Worm (Caenorhabditis elegans) whole organism, mixed stage, embryonic: ENCODE measurements around the gene abhd-5.2.
A peak's percentile ranks its signal among the peaks of the same experiment; 100 is the strongest.

Source experiments
- M03D4.4 ChIP-seq: sonication (generic microtip); optimal IDR thresholded peaks from 2 replicates; lab custom pipeline; 2017; ENCODE audit warnings: mild to moderate bottlenecking, missing genetic modification characterization, missing compliant biosample characterization
- bed-3 ChIP-seq: fragments of 200-800 bp; sonication (Bioruptor generic); optimal IDR thresholded peaks from 3 replicates; lab custom pipeline; 2018; ENCODE audit warnings: mild to moderate bottlenecking, missing genetic modification characterization, moderate library complexity, missing compliant biosample characterization
- ceh-39 ChIP-seq: fragments of 150-350 bp; optimal IDR thresholded peaks from 2 replicates; lab custom pipeline; 2014; ENCODE audit warnings: missing biosample characterization, missing genetic modification characterization
- ceh-43 ChIP-seq: fragments of 200-800 bp; sonication (Bioruptor generic); optimal IDR thresholded peaks from 2 replicates; lab custom pipeline; 2018; ENCODE audit warnings: mild to moderate bottlenecking, missing genetic modification characterization, moderate library complexity, missing compliant biosample characterization
- ceh-83 ChIP-seq: fragments of 200-800 bp; sonication (Bioruptor generic); optimal IDR thresholded peaks from 2 replicates; lab custom pipeline; 2018; ENCODE audit warnings: mild to moderate bottlenecking, missing genetic modification characterization, missing compliant biosample characterization
- ces-1 ChIP-seq: fragments of 150-350 bp; optimal IDR thresholded peaks from 2 replicates; lab custom pipeline; 2014; ENCODE audit warnings: missing biosample characterization, missing genetic modification reagents, missing genetic modification characterization
- cnd-1 ChIP-seq: fragments of 200-800 bp; sonication (Bioruptor generic); optimal IDR thresholded peaks from 2 replicates; lab custom pipeline; 2018; ENCODE audit warnings: mild to moderate bottlenecking, missing genetic modification characterization, missing compliant biosample characterization
- drap-1 ChIP-seq: fragments of 200-800 bp; sonication (Bioruptor generic); optimal IDR thresholded peaks from 3 replicates; lab custom pipeline; 2018; ENCODE audit warnings: mild to moderate bottlenecking, missing genetic modification characterization, missing compliant biosample characterization
- elt-1 ChIP-seq: sonication (generic microtip); optimal IDR thresholded peaks from 2 replicates; lab custom pipeline; 2017; ENCODE audit warnings: missing genetic modification characterization, mild to moderate bottlenecking, missing compliant biosample characterization, antibody characterized with exemption, moderate library complexity, borderline replicate concordance; ENCODE audit not compliant: insufficient read depth
- elt-3 ChIP-seq: fragments of 150-350 bp; optimal IDR thresholded peaks from 2 replicates; lab custom pipeline; 2014; ENCODE audit warnings: missing biosample characterization, missing genetic modification characterization
- flh-1 ChIP-seq: fragments of 200-800 bp; sonication (Bioruptor generic); optimal IDR thresholded peaks from 2 replicates; lab custom pipeline; 2018; ENCODE audit warnings: mild to moderate bottlenecking, missing genetic modification characterization, moderate library complexity, missing compliant biosample characterization
- ham-2 ChIP-seq: fragments of 200-800 bp; sonication (Bioruptor generic); optimal IDR thresholded peaks from 2 replicates; lab custom pipeline; 2018; ENCODE audit warnings: mild to moderate bottlenecking, missing genetic modification characterization, missing compliant biosample characterization
- hlh-1 ChIP-seq: fragments of 150-350 bp; optimal IDR thresholded peaks from 2 replicates; lab custom pipeline; 2014; ENCODE audit warnings: missing biosample characterization, missing genetic modification reagents, missing genetic modification characterization
- lin-13 ChIP-seq: fragments of 150-350 bp; optimal IDR thresholded peaks from 2 replicates; lab custom pipeline; 2014; ENCODE audit warnings: missing biosample characterization, missing genetic modification characterization
- lin-32 ChIP-seq: fragments of 200-800 bp; sonication (Bioruptor generic); optimal IDR thresholded peaks from 2 replicates; lab custom pipeline; 2018; ENCODE audit warnings: mild to moderate bottlenecking, missing genetic modification characterization, missing compliant biosample characterization
- lsy-2 ChIP-seq: fragments of 150-350 bp; optimal IDR thresholded peaks from 2 replicates; lab custom pipeline; 2014; ENCODE audit warnings: missing biosample characterization, missing genetic modification characterization
- mab-5 ChIP-seq: fragments of 150-350 bp; optimal IDR thresholded peaks from 2 replicates; lab custom pipeline; 2014; ENCODE audit warnings: missing biosample characterization, missing genetic modification characterization
- mep-1 ChIP-seq: fragments of 150-350 bp; optimal IDR thresholded peaks from 2 replicates; lab custom pipeline; 2017; ENCODE audit warnings: missing biosample characterization, missing genetic modification reagents, missing genetic modification characterization, inconsistent platforms
- mls-2 ChIP-seq: sonication (generic microtip); optimal IDR thresholded peaks from 2 replicates; lab custom pipeline; 2016; ENCODE audit warnings: mild to moderate bottlenecking, missing genetic modification characterization, moderate library complexity, missing compliant biosample characterization
- nhr-12 ChIP-seq: fragments of 150-350 bp; optimal IDR thresholded peaks from 2 replicates; lab custom pipeline; 2014; ENCODE audit warnings: missing biosample characterization, missing genetic modification characterization
- nhr-2 ChIP-seq: fragments of 150-350 bp; optimal IDR thresholded peaks from 2 replicates; lab custom pipeline; 2014; ENCODE audit warnings: missing biosample characterization, missing genetic modification characterization
- nhr-237 ChIP-seq: fragments of 150-350 bp; optimal IDR thresholded peaks from 2 replicates; lab custom pipeline; 2014; ENCODE audit warnings: missing biosample characterization, missing genetic modification characterization
- nhr-76 ChIP-seq: sonication (generic microtip); optimal IDR thresholded peaks from 2 replicates; lab custom pipeline; 2017; ENCODE audit warnings: missing biosample characterization, missing genetic modification characterization
- pha-4 ChIP-seq: fragments of 150-350 bp; optimal IDR thresholded peaks from 2 replicates; lab custom pipeline; 2018; ENCODE audit warnings: missing biosample characterization, missing genetic modification reagents, missing genetic modification characterization
- sem-2 ChIP-seq: fragments of 200-800 bp; sonication (Bioruptor generic); optimal IDR thresholded peaks from 2 replicates; lab custom pipeline; 2018; ENCODE audit warnings: mild to moderate bottlenecking, missing genetic modification characterization, missing compliant biosample characterization
- snpc-4 ChIP-seq: fragments of 150-350 bp; optimal IDR thresholded peaks from 2 replicates; lab custom pipeline; 2014; ENCODE audit warnings: missing biosample characterization, missing genetic modification characterization
- sptf-1 ChIP-seq: sonication (generic microtip); optimal IDR thresholded peaks from 2 replicates; lab custom pipeline; 2017; ENCODE audit warnings: mild to moderate bottlenecking, missing genetic modification characterization, moderate library complexity, missing compliant biosample characterization
- tbx-8 ChIP-seq: fragments of 200-800 bp; sonication (Bioruptor generic); optimal IDR thresholded peaks from 2 replicates; lab custom pipeline; 2018; ENCODE audit warnings: mild to moderate bottlenecking, missing genetic modification characterization, moderate library complexity, missing compliant biosample characterization
- unc-120 ChIP-seq: sonication (generic microtip); optimal IDR thresholded peaks from 2 replicates; lab custom pipeline; 2017; ENCODE audit warnings: missing genetic modification characterization, missing compliant biosample characterization; ENCODE audit not compliant: poor library complexity, severe bottlenecking
- unc-39 ChIP-seq: fragments of 150-350 bp; optimal IDR thresholded peaks from 2 replicates; lab custom pipeline; 2014; ENCODE audit warnings: missing biosample characterization, missing genetic modification characterization
- unc-62 ChIP-seq: fragments of 150-350 bp; optimal IDR thresholded peaks from 2 replicates; lab custom pipeline; 2014; ENCODE audit warnings: missing biosample characterization, missing genetic modification reagents, missing genetic modification characterization
- zip-8 ChIP-seq: fragments of 150-350 bp; optimal IDR thresholded peaks from 2 replicates; lab custom pipeline; 2014; ENCODE audit warnings: missing biosample characterization, missing genetic modification characterization
- ztf-11 ChIP-seq: fragments of 150-350 bp; optimal IDR thresholded peaks from 2 replicates; lab custom pipeline; 2014; ENCODE audit warnings: missing biosample characterization, missing genetic modification characterization

abhd-5.2 gene

DNA sequence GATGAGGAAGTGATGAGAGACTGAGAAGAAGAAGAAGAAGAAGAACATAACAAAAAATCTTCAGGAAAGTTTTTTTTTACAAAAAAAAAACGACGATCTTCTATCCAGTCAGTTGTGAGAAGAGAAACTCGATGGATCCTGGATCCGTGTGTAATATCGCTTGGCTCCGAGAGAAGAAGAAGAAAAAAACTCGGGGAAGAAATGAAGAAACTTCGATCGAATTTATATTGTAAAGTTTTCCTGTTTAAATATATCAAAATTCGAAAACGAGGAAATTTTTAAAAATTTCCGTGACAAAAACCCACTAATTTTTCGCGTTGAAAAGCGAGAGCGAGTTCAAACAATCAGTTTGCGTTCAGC, 21.2 kb upstream of the abhd-5.2 start, which contains the start of gene adss-1:
Gene adss-1, minus strand, starts transcription at position 101 of the 360 bp plus-strand sequence.
- TF ChIP-seq ces-1 (GFP tag; lab: Kevin White, UChicago) (no peak), elt-1 (tag; lab: Kevin White, UChicago) (no peak), lsy-2 (tag; lab: Kevin White, UChicago) (no peak), M03D4.4 (tag; lab: Kevin White, UChicago) (no peak), ceh-43 (no peak), unc-39 (tag; lab: Kevin White, UChicago) (no peak), mep-1 (no peak), unc-120 (tag; lab: Kevin White, UChicago) (no peak), zip-8 (no peak), sem-2 (GFP tag; lab: Kevin White, UChicago) (no peak), sptf-1 (tag; lab: Kevin White, UChicago) (no peak), ham-2 (GFP tag; lab: Kevin White, UChicago) (no peak), nhr-76 (no peak)

DNA sequence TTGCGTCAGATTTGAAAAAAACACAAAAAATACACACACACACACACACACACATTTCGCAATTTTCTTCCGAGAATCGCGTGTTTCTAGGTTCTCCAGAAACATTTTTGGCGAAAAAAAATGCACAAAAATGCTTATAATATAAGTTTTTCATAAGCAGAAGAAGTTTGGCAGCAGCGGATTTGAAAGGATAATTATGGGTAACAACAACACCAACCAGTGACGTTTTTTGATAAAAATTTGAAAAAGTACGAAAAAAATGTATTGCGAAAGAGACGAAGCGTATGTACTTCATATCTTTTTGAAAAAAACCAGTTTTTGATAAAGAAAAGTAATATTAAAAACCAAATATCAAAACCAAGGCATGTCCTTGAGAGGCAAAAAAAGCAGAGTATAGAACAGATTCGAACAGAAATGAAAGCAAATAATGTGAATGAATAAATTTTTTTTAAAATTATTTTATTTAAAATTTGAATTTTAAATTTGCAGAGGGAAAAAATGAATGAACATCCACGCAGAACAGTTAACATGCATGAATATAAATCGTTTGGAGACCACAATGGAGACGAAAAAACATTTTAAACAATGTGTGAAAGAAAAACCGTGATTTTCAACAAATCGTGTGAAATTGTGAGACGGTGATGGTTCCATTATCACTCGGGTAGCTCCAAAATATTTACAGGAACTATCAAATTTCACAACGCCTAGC, 20.6 kb upstream of the abhd-5.2 start:
- TF ChIP-seq mep-1 = no peak
- TF ChIP-seq tbx-8 = no peak
- no peak for TF ChIP-seq nhr-237
- TF ChIP-seq ztf-11 (tag; lab: Kevin White, UChicago) = no peak
- TF ChIP-seq nhr-76 = no peak

DNA sequence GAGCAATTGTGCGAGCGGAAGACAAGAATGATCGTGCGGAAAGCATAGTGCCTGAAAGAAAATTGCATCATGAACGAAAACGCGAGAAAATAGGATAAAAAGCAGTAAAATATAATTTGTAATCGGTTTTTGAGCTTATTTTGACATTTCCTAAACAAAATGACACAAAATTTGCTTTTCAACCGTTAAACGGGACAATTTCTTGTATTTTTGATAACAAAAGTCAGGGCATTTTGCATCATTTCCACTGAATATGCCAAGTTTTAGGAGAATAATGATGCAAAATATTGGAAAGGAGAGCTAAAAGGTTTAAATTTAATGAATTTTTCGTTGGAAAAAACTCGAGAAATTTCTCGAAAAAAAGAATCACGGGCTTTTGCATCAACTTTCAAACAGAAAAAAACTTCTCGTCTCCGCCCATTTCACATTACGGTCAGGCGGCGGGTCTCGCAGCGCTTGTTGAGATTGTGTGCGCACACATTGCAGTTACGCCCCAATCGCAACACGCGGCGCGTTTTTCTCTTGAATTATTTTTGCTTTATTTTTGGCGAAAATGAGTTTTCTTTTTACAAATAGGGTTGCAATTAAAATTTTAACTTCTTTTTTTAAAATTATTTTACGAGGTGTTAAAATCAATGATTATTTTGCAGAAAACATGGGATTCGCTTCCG, 17.6 kb upstream of the abhd-5.2 start, which contains the start of the genes hsp-6 and C37H5.5:
Gene hsp-6, minus strand, starts transcription at position 51 of the 671 bp plus-strand sequence.
Gene C37H5.5, plus strand, starts transcription at position 651 of the 671 bp plus-strand sequence.
- TF ChIP-seq nhr-2 (peak; percentile 22), mls-2 (no peak), nhr-76 (no peak), lin-32 (GFP tag; lab: Kevin White, UChicago) (no peak), ces-1 (GFP tag; lab: Kevin White, UChicago) (peak; percentile 65), zip-8 (no peak), mep-1 (peak; percentile 91), unc-62 (peak; percentile 19), mab-5 (tag; lab: Kevin White, UChicago) (no peak), ceh-39 (no peak), flh-1 (GFP tag; lab: Kevin White, UChicago) (no peak), lin-13 (peak; percentile 83), M03D4.4 (tag; lab: Kevin White, UChicago) (peak; percentile 4), nhr-237 (peak; percentile 79), nhr-12 (tag; lab: Kevin White, UChicago) (no peak), drap-1 (GFP tag; lab: Kevin White, UChicago) (peak; percentile 10), hlh-1 (peak; percentile 67), lsy-2 (tag; lab: Kevin White, UChicago) (peak; percentile 88), sptf-1 (tag; lab: Kevin White, UChicago) (peak; percentile 58), ceh-83 (no peak), pha-4 (tag; lab: Kevin White, UChicago) (peak; percentile 24), cnd-1 (tag; lab: Kevin White, UChicago) (peak; percentile 18), unc-120 (tag; lab: Kevin White, UChicago) (peak; percentile 49), tbx-8 (no peak), sem-2 (GFP tag; lab: Kevin White, UChicago) (no peak)

DNA sequence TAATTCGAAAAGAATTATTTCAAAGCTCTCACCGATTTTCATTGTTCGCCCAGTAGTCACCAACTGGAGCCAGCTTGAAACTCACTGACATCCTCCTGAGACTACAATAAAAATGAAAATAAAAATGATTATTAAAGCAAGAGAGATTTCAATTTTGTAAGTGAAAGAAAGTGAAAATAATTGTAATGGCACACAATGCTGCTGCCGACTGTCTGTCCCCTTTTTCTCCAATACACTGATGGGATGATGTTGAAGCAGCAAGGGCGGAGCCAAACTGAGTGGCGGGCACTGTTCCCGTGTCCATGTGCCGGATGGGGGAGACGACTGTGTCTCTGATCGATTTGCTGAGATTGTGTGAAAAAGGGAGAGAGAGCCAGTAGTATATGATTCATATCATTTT, 10.2 kb upstream of the abhd-5.2 start, which contains the start of gene C37H5.14:
Gene C37H5.14, minus strand, starts transcription at position 101 of the 400 bp plus-strand sequence.
- TF ChIP-seq tbx-8 (no peak), lsy-2 (tag; lab: Kevin White, UChicago) (no peak), pha-4 (tag; lab: Kevin White, UChicago) (no peak), unc-120 (tag; lab: Kevin White, UChicago) (no peak), nhr-12 (tag; lab: Kevin White, UChicago) (no peak), drap-1 (GFP tag; lab: Kevin White, UChicago) (no peak), ceh-83 (no peak), cnd-1 (tag; lab: Kevin White, UChicago) (no peak), elt-3 (tag; lab: Kevin White, UChicago) (no peak), bed-3 (GFP tag; lab: Kevin White, UChicago) (no peak), ceh-43 (no peak), unc-39 (tag; lab: Kevin White, UChicago) (no peak), zip-8 (no peak), nhr-2 (no peak), flh-1 (GFP tag; lab: Kevin White, UChicago) (no peak), elt-1 (tag; lab: Kevin White, UChicago) (no peak), lin-32 (GFP tag; lab: Kevin White, UChicago) (no peak), snpc-4 (tag; lab: Kevin White, UChicago) (no peak)
